Fruit fly (Drosophila melanogaster): ENCODE data around the gene pes.
A peak's percentile ranks its signal among the peaks of the same experiment; 100 is the strongest.
"Not testable (repeated sequence)": the region's sequence is repeated elsewhere in the genome, so short reads cannot be mapped to it uniquely, and the experiment has no call there.

pes gene

dm6 chr2L:7983646-7984045 is 10.3 kb downstream of the pes start, which contains the start of gene CG7231:
Gene CG7231, plus strand, starts transcription at chr2L:7983946.
- not testable (repeated sequence) for TF ChIP-seq tai (GFP tag; optimal IDR thresholded peaks at IDR 0.05); Myc (optimal IDR thresholded peaks at IDR 0.05); brk (GFP tag; optimal IDR thresholded peaks at IDR 0.05)

DNA sequence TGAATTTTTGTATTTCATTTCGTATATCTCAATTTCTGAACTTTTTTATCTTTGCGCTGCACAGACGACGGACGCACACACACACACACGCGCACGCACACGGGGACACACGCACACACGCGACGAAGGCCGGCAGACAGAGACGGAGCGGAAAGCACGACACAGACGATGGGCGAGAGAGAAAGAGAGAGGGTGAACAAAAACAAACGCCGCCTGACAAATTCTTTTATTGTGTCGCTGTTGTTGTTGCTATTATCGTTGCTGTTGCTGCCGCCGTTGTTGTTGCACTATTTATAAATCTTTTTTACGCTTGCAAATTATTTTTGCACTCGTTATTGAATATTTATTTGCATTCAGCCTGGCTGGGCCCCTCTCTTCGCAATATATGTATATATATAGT is 17.2 kb downstream of the pes start:
- TF ChIP-seq Rel (GFP tag; optimal IDR thresholded peaks at IDR 0.05) (no peak), Rel (tag; optimal IDR thresholded peaks at IDR 0.05) (peak; percentile 1), Hr83 (GFP tag; optimal IDR thresholded peaks at IDR 0.05; ENCODE audit: poor library complexity, severe bottlenecking) (no peak), rgr (GFP tag; optimal IDR thresholded peaks at IDR 0.05) (peak; percentile 27), OdsH (GFP tag; optimal IDR thresholded peaks at IDR 0.05) (no peak), dsf (GFP tag; optimal IDR thresholded peaks at IDR 0.05; ENCODE audit: borderline replicate concordance) (no peak), sage (GFP tag; optimal IDR thresholded peaks at IDR 0.05) (no peak), fru (GFP tag; optimal IDR thresholded peaks at IDR 0.05) (no peak), Hr78 (GFP tag; optimal IDR thresholded peaks at IDR 0.05) (no peak), N (GFP tag; optimal IDR thresholded peaks at IDR 0.05) (peak; percentile 90), Sp1 (GFP tag; optimal IDR thresholded peaks at IDR 0.05) (no peak), CG9705 (GFP tag; optimal IDR thresholded peaks at IDR 0.05) (no peak), dl (GFP tag; optimal IDR thresholded peaks at IDR 0.05; ENCODE audit: insufficient read depth in 1 of 2, partially characterized antibody in 2 of 2) (peak in 1 of 2 experiments; percentile 30), br (GFP tag; optimal IDR thresholded peaks at IDR 0.05) (no peak), lola (GFP tag; optimal IDR thresholded peaks at IDR 0.05) (peak; percentile 65), Vsx2 (GFP tag; optimal IDR thresholded peaks at IDR 0.05; ENCODE audit: partially characterized antibody) (no peak), woc (GFP tag; optimal IDR thresholded peaks at IDR 0.05) (no peak), Hnf4 (GFP tag; optimal IDR thresholded peaks at IDR 0.05) (no peak), h (GFP tag; optimal IDR thresholded peaks at IDR 0.05) (peak; percentile 34), Mio (GFP tag; optimal IDR thresholded peaks at IDR 0.05) (no peak), sv (GFP tag; optimal IDR thresholded peaks at IDR 0.05) (no peak), dmrt93B (GFP tag; optimal IDR thresholded peaks at IDR 0.05) (no peak), jim (GFP tag; optimal IDR thresholded peaks at IDR 0.05) (no peak), psq (GFP tag; optimal IDR thresholded peaks at IDR 0.05) (peak; percentile 32), foxo (GFP tag; optimal IDR thresholded peaks at IDR 0.05) (no peak), Myc (optimal IDR thresholded peaks at IDR 0.05) (no peak), Dfd (GFP tag; optimal IDR thresholded peaks at IDR 0.05) (peak; percentile 97), CG32264 (GFP tag; optimal IDR thresholded peaks at IDR 0.05) (no peak), tai (GFP tag; optimal IDR thresholded peaks at IDR 0.05) (no peak), GATAd (GFP tag; optimal IDR thresholded peaks at IDR 0.05) (no peak), pan (optimal IDR thresholded peaks at IDR 0.05) (peak; percentile 73), HLH106 (tag; optimal IDR thresholded peaks at IDR 0.05) (no peak), brk (GFP tag; optimal IDR thresholded peaks at IDR 0.05) (no peak), CrebA (GFP tag; optimal IDR thresholded peaks at IDR 0.05; ENCODE audit: borderline replicate concordance) (no peak), Dif (GFP tag; optimal IDR thresholded peaks at IDR 0.05; ENCODE audit: partially characterized antibody) (peak; percentile 64)

dm6 chr2L:7973470-7974207 is 20.3 kb downstream of the pes start:
- no peak for TF ChIP-seq sage (GFP tag; optimal IDR thresholded peaks at IDR 0.05)
- TF ChIP-seq Hr78 (GFP tag; optimal IDR thresholded peaks at IDR 0.05): no peak
- no peak for TF ChIP-seq CrebA (GFP tag; optimal IDR thresholded peaks at IDR 0.05; ENCODE audit: borderline replicate concordance)
- no peak for TF ChIP-seq Rel (GFP tag; optimal IDR thresholded peaks at IDR 0.05)
- TF ChIP-seq Rel (tag; optimal IDR thresholded peaks at IDR 0.05): peak; percentile 51
- peak; percentile 73 for TF ChIP-seq fru (GFP tag; optimal IDR thresholded peaks at IDR 0.05)
- TF ChIP-seq Jra (GFP tag; optimal IDR thresholded peaks at IDR 0.05): no peak
- peak; percentile 61 for TF ChIP-seq h (GFP tag; optimal IDR thresholded peaks at IDR 0.05)
- no peak for TF ChIP-seq N (GFP tag; optimal IDR thresholded peaks at IDR 0.05)
- peak; percentile 54 for TF ChIP-seq dmrt93B (GFP tag; optimal IDR thresholded peaks at IDR 0.05)
- TF ChIP-seq Hnf4 (GFP tag; optimal IDR thresholded peaks at IDR 0.05): peak; percentile 9
- no peak for TF ChIP-seq lola (GFP tag; optimal IDR thresholded peaks at IDR 0.05)
- peak; percentile 34 for TF ChIP-seq Vsx2 (GFP tag; optimal IDR thresholded peaks at IDR 0.05; ENCODE audit: partially characterized antibody)
- TF ChIP-seq brk (GFP tag; optimal IDR thresholded peaks at IDR 0.05): peak; percentile 33
- peak in 1 of 2 experiments; percentile 80 for TF ChIP-seq foxo (GFP tag; optimal IDR thresholded peaks at IDR 0.05)
- no peak for TF ChIP-seq CG9705 (GFP tag; optimal IDR thresholded peaks at IDR 0.05)
- peak in 1 of 2 experiments; percentile 24 for TF ChIP-seq dl (GFP tag; optimal IDR thresholded peaks at IDR 0.05; ENCODE audit: insufficient read depth in 1 of 2, partially characterized antibody in 2 of 2)
- peak; percentile 76 for TF ChIP-seq OdsH (GFP tag; optimal IDR thresholded peaks at IDR 0.05)
- TF ChIP-seq psq (GFP tag; optimal IDR thresholded peaks at IDR 0.05): peak; percentile 63
- peak; percentile 73 for TF ChIP-seq woc (GFP tag; optimal IDR thresholded peaks at IDR 0.05)
- peak; percentile 57 for TF ChIP-seq rgr (GFP tag; optimal IDR thresholded peaks at IDR 0.05)
- TF ChIP-seq Dfd (GFP tag; optimal IDR thresholded peaks at IDR 0.05): peak; percentile 26
- TF ChIP-seq CG32264 (GFP tag; optimal IDR thresholded peaks at IDR 0.05): no peak
- no peak for TF ChIP-seq Myc (optimal IDR thresholded peaks at IDR 0.05)
- peak; percentile 29 for TF ChIP-seq jim (GFP tag; optimal IDR thresholded peaks at IDR 0.05)
- no peak for TF ChIP-seq sv (GFP tag; optimal IDR thresholded peaks at IDR 0.05)
- TF ChIP-seq tai (GFP tag; optimal IDR thresholded peaks at IDR 0.05): no peak
- peak; percentile 72 for TF ChIP-seq br (GFP tag; optimal IDR thresholded peaks at IDR 0.05)
- TF ChIP-seq pan (optimal IDR thresholded peaks at IDR 0.05): peak; percentile 61
- peak; percentile 70 for TF ChIP-seq Sp1 (GFP tag; optimal IDR thresholded peaks at IDR 0.05)
- TF ChIP-seq dsf (GFP tag; optimal IDR thresholded peaks at IDR 0.05; ENCODE audit: borderline replicate concordance): no peak
- TF ChIP-seq Mio (GFP tag; optimal IDR thresholded peaks at IDR 0.05): no peak
- no peak for TF ChIP-seq Abd-B (GFP tag; optimal IDR thresholded peaks at IDR 0.05)
- no peak for TF ChIP-seq usp (GFP tag; optimal IDR thresholded peaks at IDR 0.05)
- TF ChIP-seq GATAd (GFP tag; optimal IDR thresholded peaks at IDR 0.05): no peak
- TF ChIP-seq ey (GFP tag; optimal IDR thresholded peaks at IDR 0.05): peak; percentile 79
- TF ChIP-seq Hr83 (GFP tag; optimal IDR thresholded peaks at IDR 0.05; ENCODE audit: poor library complexity, severe bottlenecking): peak; percentile 34
- peak; percentile 62 for TF ChIP-seq HLH106 (tag; optimal IDR thresholded peaks at IDR 0.05)

All from whole organism, wandering third instar larva.